Worm (Caenorhabditis elegans) whole organism, midembryonic: ENCODE data around the gene cpar-1.

Experiments used
- cog-1 ChIP-seq: sonication (generic microtip); optimal IDR thresholded peaks from 2 replicates; lab custom pipeline; 2016; ENCODE audit warnings: missing genetic modification characterization, missing compliant biosample characterization
- flt-1 ChIP-seq: fragments of 200-800 bp; sonication (Bioruptor generic); IDR thresholded peaks from 2 replicates; pipeline ENCODE4 v1.3.6; 2022; ENCODE audit warnings: missing genetic modification characterization, missing compliant biosample characterization
- klf-2 ChIP-seq: fragments of 200-800 bp; sonication (Bioruptor generic); conservative IDR thresholded peaks from 2 replicates; pipeline ENCODE4 v1.3.6; 2022; ENCODE audit warnings: missing genetic modification reagents, missing genetic modification characterization, missing compliant biosample characterization
- med-1 ChIP-seq: sonication (generic microtip); optimal IDR thresholded peaks from 2 replicates; lab custom pipeline; 2017; ENCODE audit warnings: missing genetic modification characterization, mild to moderate bottlenecking, missing compliant biosample characterization, antibody characterized with exemption, missing genetic modification reagents; ENCODE audit not compliant: insufficient read depth
- ztf-29 ChIP-seq: fragments of 200-800 bp; sonication (Bioruptor generic); IDR thresholded peaks from 2 replicates; pipeline ENCODE4 v1.3.6; 2022; ENCODE audit warnings: missing genetic modification reagents, missing genetic modification characterization, missing compliant biosample characterization

- TF ChIP-seq klf-2 (GFP tag; lab: Robert Waterston, UW), result no peak
- TF ChIP-seq med-1 (GFP tag; lab: Kevin White, UChicago), result no peak
- TF ChIP-seq flt-1 (GFP tag; lab: Robert Waterston, UW), result no peak
- no peak for TF ChIP-seq ztf-29 (GFP tag; lab: Robert Waterston, UW)
- no peak for TF ChIP-seq cog-1 (tag; lab: Kevin White, UChicago)
Observed at ce11 chrIII:9390007-9390406, 43.9 kb upstream of the cpar-1 start, which contains the start of gene slc-17.2.
